Fruit fly (Drosophila melanogaster) whole organism, adult: ENCODE results near the gene CG11417.

Experiments
- CG11617 ChIP-seq: fragments of 200-800 bp; sonication (Bioruptor generic); optimal IDR thresholded peaks from 2 replicates; lab custom pipeline; 2017; ENCODE audit warnings: mild to moderate bottlenecking, missing biosample characterization, missing genetic modification reagents, missing genetic modification characterization
- CG14711 ChIP-seq: fragments of 200-800 bp; sonication (Bioruptor generic); optimal IDR thresholded peaks from 2 replicates; lab custom pipeline; 2018; ENCODE audit warnings: missing biosample characterization, mild to moderate bottlenecking, missing genetic modification characterization, moderate library complexity
- CG33017 ChIP-seq: fragments of 200-800 bp; sonication (Bioruptor generic); optimal IDR thresholded peaks from 2 replicates; lab custom pipeline; 2018; ENCODE audit warnings: missing biosample characterization, mild to moderate bottlenecking, missing genetic modification characterization, moderate library complexity
- CG7101 ChIP-seq: fragments of 200-800 bp; sonication (Bioruptor generic); optimal IDR thresholded peaks from 2 replicates; lab custom pipeline; 2018; ENCODE audit warnings: missing biosample characterization, mild to moderate bottlenecking, missing genetic modification characterization, moderate library complexity
- Clk ChIP-seq: fragments of 200-800 bp; sonication (Bioruptor generic); optimal IDR thresholded peaks from 2 replicates; lab custom pipeline; 2017; ENCODE audit warnings: missing biosample characterization, missing genetic modification characterization
- Crg-1 ChIP-seq: fragments of 200-800 bp; sonication (Bioruptor generic); optimal IDR thresholded peaks from 2 replicates; lab custom pipeline; 2016; ENCODE audit warnings: missing biosample characterization, missing genetic modification characterization
- cnc ChIP-seq, 2 experiments: fragments of >200 bp; optimal IDR thresholded peaks; 2 replicates each; lab custom pipeline; 2017
- kay ChIP-seq: fragments of 200-800 bp; sonication (Bioruptor generic); peaks from one replicate; lab custom pipeline; 2016; ENCODE audit warnings: missing biosample characterization, missing genetic modification characterization, borderline replicate concordance
- ovo ChIP-seq: fragments of 200-800 bp; sonication (Bioruptor generic); optimal IDR thresholded peaks from 2 replicates; lab custom pipeline; 2016; ENCODE audit warnings: missing biosample characterization, missing genetic modification characterization
- toe ChIP-seq: fragments of 200-800 bp; sonication (Bioruptor generic); optimal IDR thresholded peaks from 2 replicates; lab custom pipeline; 2016; ENCODE audit warnings: missing biosample characterization, missing genetic modification characterization

DNA sequence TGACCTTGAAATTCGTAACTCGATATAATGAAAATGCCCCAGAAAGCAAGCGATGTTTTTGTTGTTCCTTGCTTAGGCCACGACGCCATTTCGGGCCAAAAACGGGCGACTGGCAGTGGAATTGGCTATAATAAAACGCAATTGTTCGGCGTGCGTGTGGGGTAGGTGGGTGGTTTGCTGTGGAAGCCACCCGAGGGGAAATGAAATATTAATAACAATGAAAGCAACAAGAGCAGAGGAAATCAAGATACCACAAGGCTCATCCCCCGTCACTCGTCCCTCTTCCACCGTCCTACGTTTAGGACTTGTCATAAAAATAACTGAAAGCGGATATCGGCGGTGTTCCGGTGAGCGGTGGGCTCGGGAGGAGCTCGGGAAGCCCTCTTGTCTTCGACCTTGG lies 52.0 kb downstream of the CG11417 start:
- no peak for TF ChIP-seq toe (GFP tag; lab: Kevin White, UChicago)
- no peak for TF ChIP-seq CG11617 (GFP tag; lab: Kevin White, UChicago)
- TF ChIP-seq CG14711 (tag; lab: Kevin White, UChicago), result no peak
- no peak for TF ChIP-seq CG33017
- no peak for TF ChIP-seq kay
- TF ChIP-seq ovo (GFP tag; lab: Kevin White, UChicago), result no peak
- TF ChIP-seq Crg-1 (GFP tag; lab: Kevin White, UChicago), result no peak
- TF ChIP-seq CG7101, result no peak
- no peak for TF ChIP-seq Clk (GFP tag; lab: Kevin White, UChicago)
- TF ChIP-seq cnc (optimal IDR thresholded peaks at IDR 0.05; lab: Kevin White, UChicago), result no peak
